Fruit fly (Drosophila melanogaster): ENCODE measurements around the gene PGRP-LF.

The PGRP-LF gene

dm6 chr3L:9361894-9362293, 12.5 kb downstream of the PGRP-LF start, which contains the start of gene CG34456:
Gene CG34456 (plus strand): TSS chr3L:9362108.
- TF ChIP-seq EcR (GFP tag; optimal IDR thresholded peaks at IDR 0.05) (peak; percentile 20), CG4496 (GFP tag; IDR thresholded peaks at IDR 0.05) (0 out of 3 replicates have a peak, but pooled peaks have one; percentile 41), CG8301 (tag; optimal IDR thresholded peaks at IDR 0.05) (no peak)

dm6 chr3L:9364131-9364530, 14.7 kb downstream of the PGRP-LF start, which contains the start of gene mRRF1:
Gene mRRF1 (plus strand): TSS chr3L:9364350.
- no peak for TF ChIP-seq rn (GFP tag; IDR thresholded peaks at IDR 0.05)
- TF ChIP-seq CG14655 (GFP tag; optimal IDR thresholded peaks at IDR 0.05), result no peak

- TF ChIP-seq Snoo (tag; optimal IDR thresholded peaks at IDR 0.05) (no peak), CG15710 (tag; optimal IDR thresholded peaks at IDR 0.05) (no peak), CG14655 (GFP tag; optimal IDR thresholded peaks at IDR 0.05) (no peak), CG8301 (tag; optimal IDR thresholded peaks at IDR 0.05) (no peak), gl (tag; optimal IDR thresholded peaks at IDR 0.05) (no peak), CG34367 (tag; optimal IDR thresholded peaks at IDR 0.05) (no peak), Ets98B (GFP tag; IDR thresholded peaks at IDR 0.05) (no peak), CG9948 (tag; optimal IDR thresholded peaks at IDR 0.05) (no peak), CG12605 (GFP tag; IDR thresholded peaks at IDR 0.05) (no peak)
Observed at dm6 chr3L:9366850-9367430, 17.5 kb downstream of the PGRP-LF start, which contains the start of the genes Klp67A and CG4452. Gene Klp67A (minus strand): TSS chr3L:9367046. Gene CG4452 (plus strand): TSS chr3L:9367377.

- TF ChIP-seq CG17806 (tag; optimal IDR thresholded peaks at IDR 0.05) (peak; percentile 29), Ets98B (GFP tag; IDR thresholded peaks at IDR 0.05) (peak; percentile 67; the same call in 1 of the 2 replicates), CG10348 (GFP tag; IDR thresholded peaks at IDR 0.05) (no peak), CG13204 (GFP tag; optimal IDR thresholded peaks at IDR 0.05) (peak; percentile 47), CG12605 (GFP tag; IDR thresholded peaks at IDR 0.05) (peak; percentile 84), D1 (tag; optimal IDR thresholded peaks at IDR 0.05) (no peak), Pif1A (GFP tag; optimal IDR thresholded peaks at IDR 0.05) (peak; percentile 66), fd96Ca (GFP tag; IDR thresholded peaks at IDR 0.05) (peak; percentile 72; the same call in 1 of the 3 replicates), CG15710 (tag; optimal IDR thresholded peaks at IDR 0.05) (peak; percentile 46), EcR (GFP tag; optimal IDR thresholded peaks at IDR 0.05) (peak; percentile 3), CG8301 (tag; optimal IDR thresholded peaks at IDR 0.05) (peak; percentile 51), CG32121 (GFP tag; IDR thresholded peaks at IDR 0.05) (peak; percentile 19; the same call in 1 of the 2 replicates), CG14655 (GFP tag; optimal IDR thresholded peaks at IDR 0.05) (no peak), CG4496 (GFP tag; IDR thresholded peaks at IDR 0.05) (peak; percentile 73; the same call in 2 of the 3 replicates), gl (tag; optimal IDR thresholded peaks at IDR 0.05) (peak; percentile 66), Snoo (tag; optimal IDR thresholded peaks at IDR 0.05) (no peak), CG8159 (tag; optimal IDR thresholded peaks at IDR 0.05) (peak; percentile 53), rn (GFP tag; IDR thresholded peaks at IDR 0.05) (no peak), CG9948 (tag; optimal IDR thresholded peaks at IDR 0.05) (peak; percentile 19), CG34367 (tag; optimal IDR thresholded peaks at IDR 0.05) (peak; percentile 58), Pif1B (GFP tag; optimal IDR thresholded peaks at IDR 0.05) (peak; percentile 53)
Observed at dm6 chr3L:9367431-9367867, 18.0 kb downstream of the PGRP-LF start.

- no peak for TF ChIP-seq CG12605 (GFP tag; IDR thresholded peaks at IDR 0.05)
- no peak for TF ChIP-seq CG9948 (tag; optimal IDR thresholded peaks at IDR 0.05)
- no peak for TF ChIP-seq CG10348 (GFP tag; IDR thresholded peaks at IDR 0.05)
- TF ChIP-seq CG32121 (GFP tag; IDR thresholded peaks at IDR 0.05), result no peak
- no peak for TF ChIP-seq D1 (tag; optimal IDR thresholded peaks at IDR 0.05)
- no peak for TF ChIP-seq EcR (GFP tag; optimal IDR thresholded peaks at IDR 0.05)
- TF ChIP-seq CG8159 (tag; optimal IDR thresholded peaks at IDR 0.05), result no peak
- no peak for TF ChIP-seq Pif1A (GFP tag; optimal IDR thresholded peaks at IDR 0.05)
- no peak for TF ChIP-seq CG34367 (tag; optimal IDR thresholded peaks at IDR 0.05)
- TF ChIP-seq CG13204 (GFP tag; optimal IDR thresholded peaks at IDR 0.05), result no peak
Observed at dm6 chr3L:9368665-9369064, 19.3 kb downstream of the PGRP-LF start.

- TF ChIP-seq CG34367 (tag; optimal IDR thresholded peaks at IDR 0.05) (no peak), CG15710 (tag; optimal IDR thresholded peaks at IDR 0.05) (peak; percentile 30), Ets98B (GFP tag; IDR thresholded peaks at IDR 0.05) (peak; percentile 17; the same call in 1 of the 2 replicates), Snoo (tag; optimal IDR thresholded peaks at IDR 0.05) (peak; percentile 33), CG8159 (tag; optimal IDR thresholded peaks at IDR 0.05) (peak; percentile 20), CG10348 (GFP tag; IDR thresholded peaks at IDR 0.05) (no peak), D1 (tag; optimal IDR thresholded peaks at IDR 0.05) (no peak), CG9948 (tag; optimal IDR thresholded peaks at IDR 0.05) (peak; percentile 4), Pif1B (GFP tag; optimal IDR thresholded peaks at IDR 0.05) (no peak), EcR (GFP tag; optimal IDR thresholded peaks at IDR 0.05) (peak; percentile 17)
Observed at dm6 chr3L:9370907-9371365, 21.5 kb downstream of the PGRP-LF start, which contains the start of gene Fdx1. Gene Fdx1 (minus strand): TSS chr3L:9371238.
